Worm (Caenorhabditis elegans): ENCODE measurements around the gene Y48B6A.13.

The Y48B6A.13 gene

ce11 chrII:14186937-14187336, 39.1 kb downstream of the Y48B6A.13 start:
- TF ChIP-seq egrh-3 (GFP tag; IDR thresholded peaks at IDR 0.05) (no peak), fkh-3 (tag; optimal IDR thresholded peaks at IDR 0.05) (no peak), let-607 (tag; optimal IDR thresholded peaks at IDR 0.05) (no peak), atf-7 (tag; optimal IDR thresholded peaks at IDR 0.05) (peak; percentile 6), lin-26 (GFP tag; IDR thresholded peaks at IDR 0.05) (no peak), mel-28 (tag; optimal IDR thresholded peaks at IDR 0.05; ENCODE audit: borderline replicate concordance) (no peak), chd-7 (tag; optimal IDR thresholded peaks at IDR 0.05) (no peak)

ce11 chrII:14178233-14178969, 47.7 kb downstream of the Y48B6A.13 start, which contains the start of gene efhd-1:
efhd-1 (plus strand) TSS chrII:14178814.
- TF ChIP-seq K12H6.12 (tag; optimal IDR thresholded peaks at IDR 0.05) (no peak), rpc-1 (optimal IDR thresholded peaks at IDR 0.05) (no peak), rpc-1 (tag; optimal IDR thresholded peaks at IDR 0.05) (no peak), egl-18 (GFP tag; IDR thresholded peaks at IDR 0.05) (no peak), ceh-40 (GFP tag; IDR thresholded peaks at IDR 0.05) (no peak), sdz-38 (tag; optimal IDR thresholded peaks at IDR 0.05) (no peak), cebp-1 (GFP tag; IDR thresholded peaks at IDR 0.05) (no peak), cebp-1 (tag; optimal IDR thresholded peaks at IDR 0.05) (peak; percentile 91), unc-62 (GFP tag; optimal IDR thresholded peaks at IDR 0.05) (no peak), repo-1 (tag; optimal IDR thresholded peaks at IDR 0.05) (no peak)

ce11 chrII:14176642-14177041, 49.4 kb downstream of the Y48B6A.13 start:
- TF ChIP-seq zfh-2 (GFP tag; conservative IDR thresholded peaks at IDR 0.05) (peak; percentile 50; the same call in 1 of the 2 replicates), ceh-79 (tag; optimal IDR thresholded peaks at IDR 0.05) (no peak), ceh-27 (GFP tag; optimal IDR thresholded peaks at IDR 0.05) (no peak), F55B11.4 (tag; optimal IDR thresholded peaks at IDR 0.05; ENCODE audit: borderline replicate concordance, insufficient read depth) (no peak), tlf-1 (GFP tag; optimal IDR thresholded peaks at IDR 0.05) (no peak), lin-26 (GFP tag; IDR thresholded peaks at IDR 0.05) (no peak), lin-35 (GFP tag; optimal IDR thresholded peaks at IDR 0.05) (no peak)

ce11 chrII:14175099-14175498, 51.0 kb downstream of the Y48B6A.13 start, which contains the start of gene Y48B6A.5:
Y48B6A.5 (minus strand) TSS chrII:14175199.
- no peak for TF ChIP-seq F10E7.11 (tag; optimal IDR thresholded peaks at IDR 0.05)
- no peak for TF ChIP-seq ztf-22 (GFP tag; optimal IDR thresholded peaks at IDR 0.05)
- no peak for TF ChIP-seq atf-7 (tag; optimal IDR thresholded peaks at IDR 0.05)
- no peak for TF ChIP-seq mel-28 (tag; optimal IDR thresholded peaks at IDR 0.05; ENCODE audit: borderline replicate concordance)

- TF ChIP-seq chd-7 (tag; optimal IDR thresholded peaks at IDR 0.05) = no peak
These were observed 52.9 kb downstream of the Y48B6A.13 start for ce11 chrII:14173176-14173575.

ce11 chrII:14171558-14171957, 54.5 kb downstream of the Y48B6A.13 start, which contains the start of gene eat-2:
eat-2 (minus strand) TSS chrII:14171658.
- TF ChIP-seq dox-1 (GFP tag; IDR thresholded peaks at IDR 0.05) (no peak), K11D2.4 (GFP tag; IDR thresholded peaks at IDR 0.05) (no peak), nfyb-1 (GFP tag; IDR thresholded peaks at IDR 0.05) (no peak), somi-1 (GFP tag; optimal IDR thresholded peaks at IDR 0.05) (no peak), B0019.2 (GFP tag; conservative IDR thresholded peaks at IDR 0.05) (no peak), lin-40 (tag; optimal IDR thresholded peaks at IDR 0.05) (no peak)
